Fruit fly (Drosophila melanogaster) S2 (cell line): ENCODE results near the gene CG1640.

ENCODE experiments used
- CG8478 ChIP-seq: fragments of >200 bp; optimal IDR thresholded peaks from 2 replicates; lab custom pipeline; 2018
- CTCF ChIP-seq, 2 experiments: fragments of >200 bp; optimal IDR thresholded peaks; 2 replicates each; lab custom pipeline; 2018

DNA sequence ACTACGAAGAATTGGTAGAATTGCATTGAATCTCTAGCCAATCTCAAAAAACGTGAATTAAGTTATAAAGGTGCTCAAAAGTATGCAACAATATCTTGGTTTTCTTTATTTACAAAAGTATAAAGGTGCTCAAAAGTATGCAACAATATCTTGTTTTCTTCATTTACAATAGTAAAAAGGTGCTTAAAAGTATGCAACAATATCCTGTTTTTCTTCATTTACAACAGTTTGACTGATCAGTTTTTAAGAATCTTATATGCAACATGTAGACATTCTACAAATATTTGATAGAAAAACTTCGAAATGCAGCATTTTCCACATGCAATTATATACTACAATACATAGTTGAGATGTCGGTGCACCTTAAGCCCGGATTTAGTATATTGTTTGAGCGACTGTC is 23.4 kb upstream of the CG1640 start:
- no peak for TF ChIP-seq CG8478 (lab: Kevin White, UChicago)
- TF ChIP-seq CTCF (optimal IDR thresholded peaks at IDR 0.05; lab: Kevin White, UChicago): no peak
